Worm (Caenorhabditis elegans) whole organism, midembryonic: ENCODE data around the gene Y38H6C.13.

Experiments
- T22C8.4 ChIP-seq: fragments of 200-800 bp; sonication (Bioruptor generic); IDR thresholded peaks from 2 replicates; pipeline ENCODE4 v1.3.6; 2022; ENCODE audit warnings: missing genetic modification characterization, missing compliant biosample characterization
- flt-1 ChIP-seq: fragments of 200-800 bp; sonication (Bioruptor generic); IDR thresholded peaks from 2 replicates; pipeline ENCODE4 v1.3.6; 2022; ENCODE audit warnings: missing genetic modification characterization, missing compliant biosample characterization
- ztf-23 ChIP-seq: fragments of 200-800 bp; sonication (Bioruptor generic); IDR thresholded peaks from 2 replicates; pipeline ENCODE4 v1.3.6; 2022; ENCODE audit warnings: missing genetic modification reagents, missing genetic modification characterization, missing compliant biosample characterization

ce11 chrV:20555120-20555519 lies 27.5 kb downstream of the Y38H6C.13 start, which contains the start of gene Y38H6C.21:
- no peak for TF ChIP-seq T22C8.4 (GFP tag; lab: Robert Waterston, UW)
- TF ChIP-seq flt-1 (GFP tag; lab: Robert Waterston, UW), result no peak
- no peak for TF ChIP-seq ztf-23 (GFP tag; lab: Robert Waterston, UW)
